ENCODE assay signal across 1 fruit fly cellular context in the genomic region with DNA sequence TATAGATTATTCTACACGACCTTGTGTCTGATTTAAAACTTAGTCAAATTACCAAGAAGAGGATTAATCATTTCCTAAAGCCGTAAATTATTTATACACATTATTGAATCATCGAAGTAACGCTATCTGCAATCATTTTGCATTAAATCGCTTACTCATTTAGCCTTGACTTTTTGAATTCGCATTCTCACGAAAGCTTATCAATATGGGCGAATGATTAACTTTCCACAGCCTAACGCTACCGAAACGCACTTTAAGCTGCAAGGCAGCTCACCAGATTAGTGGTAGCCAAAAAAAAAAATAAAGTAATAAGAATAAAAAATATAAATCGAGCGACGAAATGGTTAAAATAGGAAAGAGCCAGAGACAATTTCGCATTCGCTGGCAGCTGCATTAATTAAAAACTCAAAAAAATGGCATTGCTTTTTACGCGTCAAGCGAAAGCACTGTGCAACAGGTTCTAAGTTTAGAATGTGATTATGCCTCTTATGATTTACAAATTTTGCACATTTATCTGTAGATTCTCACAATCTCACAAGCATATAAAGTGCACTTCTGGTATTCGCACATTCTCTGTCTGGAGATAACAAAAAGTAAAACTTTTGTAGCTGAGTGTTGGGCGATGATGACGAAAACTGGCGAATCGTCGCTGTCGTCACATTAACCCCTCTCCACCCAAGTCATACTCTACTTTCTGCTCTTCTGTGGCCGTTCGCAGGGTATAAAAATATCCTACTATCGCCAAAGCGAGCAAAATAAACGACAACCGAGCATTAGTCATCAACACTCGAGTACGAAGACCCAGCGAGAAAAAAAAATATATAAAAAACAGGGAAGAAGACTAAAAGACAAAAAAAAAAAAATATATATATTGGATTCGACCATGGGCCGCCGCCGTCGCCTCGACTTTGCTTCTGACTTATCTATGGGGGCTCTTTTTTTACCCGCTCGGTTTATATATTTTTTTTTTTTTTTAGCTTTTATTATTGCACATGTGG.
A peak's percentile ranks its signal among the peaks of the same experiment; 100 is the strongest.
TF ChIP-seq lines count a peak whose summit lies in the region.

No protein-coding gene starts in this region.

TF ChIP-seq in whole organism, embryonic, 481 proteins besides CTCF, POLR2A, EP300 and RAD21 (continued from another document and continues in another):
- no peak for TF ChIP-seq CG12104 (GFP tag; optimal IDR thresholded peaks at IDR 0.05; lab: Kevin White, UChicago)
- TF ChIP-seq CG15073 (GFP tag; optimal IDR thresholded peaks at IDR 0.05; lab: Kevin White, UChicago) = no peak
- peak; percentile 64 for TF ChIP-seq ERR (GFP tag; optimal IDR thresholded peaks at IDR 0.05; lab: Kevin White, UChicago)
- no peak for TF ChIP-seq GATAe (GFP tag; conservative IDR thresholded peaks at IDR 0.05; lab: Robert Waterston, UW)
- no peak for TF ChIP-seq bigmax (GFP tag; optimal IDR thresholded peaks at IDR 0.05; lab: Kevin White, UChicago)
- no peak for TF ChIP-seq hkb (optimal IDR thresholded peaks at IDR 0.05; lab: Kevin White, UChicago)
- TF ChIP-seq hkb (GFP tag; IDR thresholded peaks at IDR 0.05; lab: Robert Waterston, UW) = peak; percentile 76
- TF ChIP-seq Nf-YA (GFP tag; IDR thresholded peaks at IDR 0.05; lab: Robert Waterston, UW) = peak; percentile 40; the same call in 1 of the 2 replicates
- TF ChIP-seq C15 (GFP tag; IDR thresholded peaks at IDR 0.05; lab: Robert Waterston, UW) = peak; percentile 66; the same call in 2 of the 3 replicates
- no peak for TF ChIP-seq CG14710 (tag; optimal IDR thresholded peaks at IDR 0.05; lab: Kevin White, UChicago)
- no peak for TF ChIP-seq CG10543 (GFP tag; optimal IDR thresholded peaks at IDR 0.05; lab: Kevin White, UChicago)
- TF ChIP-seq maf-S (GFP tag; optimal IDR thresholded peaks at IDR 0.05; lab: Kevin White, UChicago) = peak; percentile 43
- peak; percentile 44; the same call in 1 of the 3 replicates for TF ChIP-seq Optix (GFP tag; IDR thresholded peaks at IDR 0.05; lab: Robert Waterston, UW)
- no peak for TF ChIP-seq CG17361 (GFP tag; IDR thresholded peaks at IDR 0.05; lab: Robert Waterston, UW)
- TF ChIP-seq CG12391 (tag; optimal IDR thresholded peaks at IDR 0.05; lab: Kevin White, UChicago) = peak; percentile 53
- peak; percentile 53 for TF ChIP-seq ssp (GFP tag; IDR thresholded peaks at IDR 0.05; lab: Robert Waterston, UW)
- TF ChIP-seq D19B (GFP tag; optimal IDR thresholded peaks at IDR 0.05; lab: Kevin White, UChicago) = peak; percentile 58
- TF ChIP-seq sd (tag; optimal IDR thresholded peaks at IDR 0.05; lab: Kevin White, UChicago) = peak; percentile 35
- peak; percentile 7 for TF ChIP-seq CG13894 (tag; optimal IDR thresholded peaks at IDR 0.05; lab: Kevin White, UChicago)
- TF ChIP-seq tll (GFP tag; optimal IDR thresholded peaks at IDR 0.05; lab: Kevin White, UChicago) = no peak
- TF ChIP-seq jing (GFP tag; optimal IDR thresholded peaks at IDR 0.05; lab: Kevin White, UChicago) = peak; percentile 20
- TF ChIP-seq inv (GFP tag; IDR thresholded peaks at IDR 0.05; lab: Robert Waterston, UW; ENCODE audit: partially characterized antibody) = no peak
- TF ChIP-seq CG3847 (GFP tag; IDR thresholded peaks at IDR 0.05; lab: Robert Waterston, UW) = peak; percentile 63; the same call in 1 of the 2 replicates
- TF ChIP-seq Opbp (GFP tag; IDR thresholded peaks at IDR 0.05; lab: Robert Waterston, UW; ENCODE audit: partially characterized antibody) = no peak
- peak; percentile 19 for TF ChIP-seq Ssrp (tag; optimal IDR thresholded peaks at IDR 0.05; lab: Kevin White, UChicago)
- peak; percentile 56 for TF ChIP-seq Myb (GFP tag; optimal IDR thresholded peaks at IDR 0.05; lab: Kevin White, UChicago)
- TF ChIP-seq CG10366 (GFP tag; IDR thresholded peaks at IDR 0.05; lab: Robert Waterston, UW) = peak; percentile 75
- 0 out of 3 replicates have a peak, but pooled peaks have one; percentile 43 for TF ChIP-seq CG7357 (GFP tag; IDR thresholded peaks at IDR 0.05; lab: Robert Waterston, UW)
- no peak for TF ChIP-seq mld (GFP tag; IDR thresholded peaks at IDR 0.05; lab: Robert Waterston, UW; ENCODE audit: partially characterized antibody)
- TF ChIP-seq h (optimal IDR thresholded peaks at IDR 0.05; lab: Kevin White, UChicago) = no peak
- TF ChIP-seq zen (tag; optimal IDR thresholded peaks at IDR 0.05; lab: Kevin White, UChicago) = no peak
- peak; percentile 52 for TF ChIP-seq HLH54F (GFP tag; optimal IDR thresholded peaks at IDR 0.05; lab: Kevin White, UChicago)
- peak; percentile 92 for TF ChIP-seq CG32532 (GFP tag; IDR thresholded peaks at IDR 0.05; lab: Robert Waterston, UW)
- no peak for TF ChIP-seq CG9797 (GFP tag; optimal IDR thresholded peaks at IDR 0.05; lab: Kevin White, UChicago)
- TF ChIP-seq CG7271 (tag; optimal IDR thresholded peaks at IDR 0.05; lab: Kevin White, UChicago) = no peak
- no peak for TF ChIP-seq Dip2 (GFP tag; IDR thresholded peaks at IDR 0.05; lab: Robert Waterston, UW)
- TF ChIP-seq Sin3A (optimal IDR thresholded peaks at IDR 0.05; lab: Kevin White, UChicago) = no peak
- no peak for TF ChIP-seq btn (GFP tag; optimal IDR thresholded peaks at IDR 0.05; lab: Kevin White, UChicago)
- TF ChIP-seq CG15696 (tag; optimal IDR thresholded peaks at IDR 0.05; lab: Kevin White, UChicago) = no peak
- peak; percentile 67 for TF ChIP-seq scrt (GFP tag; optimal IDR thresholded peaks at IDR 0.05; lab: Kevin White, UChicago)
- peak; percentile 28 for TF ChIP-seq CG6854 (GFP tag; optimal IDR thresholded peaks at IDR 0.05; lab: Kevin White, UChicago)
- no peak; the same call in 1 of the 2 replicates for TF ChIP-seq Ravus (GFP tag; IDR thresholded peaks at IDR 0.05; lab: Robert Waterston, UW)
- TF ChIP-seq CG11696 (GFP tag; IDR thresholded peaks at IDR 0.05; lab: Robert Waterston, UW) = peak; percentile 37; the same call in 1 of the 2 replicates
- no peak for TF ChIP-seq gsb-n (tag; optimal IDR thresholded peaks at IDR 0.05; lab: Kevin White, UChicago)
- no peak for TF ChIP-seq unc-4 (GFP tag; IDR thresholded peaks at IDR 0.05; lab: Robert Waterston, UW; ENCODE audit: partially characterized antibody)
- no peak for TF ChIP-seq Spps (tag; optimal IDR thresholded peaks at IDR 0.05; lab: Kevin White, UChicago)
- no peak for TF ChIP-seq CG2875 (GFP tag; optimal IDR thresholded peaks at IDR 0.05; lab: Kevin White, UChicago)
- peak; percentile 85 for TF ChIP-seq Rfx (GFP tag; IDR thresholded peaks at IDR 0.05; lab: Robert Waterston, UW)
- peak; percentile 47 for TF ChIP-seq CG15011 (GFP tag; optimal IDR thresholded peaks at IDR 0.05; lab: Kevin White, UChicago)
- TF ChIP-seq gcm2 (GFP tag; optimal IDR thresholded peaks at IDR 0.05; lab: Kevin White, UChicago) = peak; percentile 28
- no peak for TF ChIP-seq CG10979 (tag; optimal IDR thresholded peaks at IDR 0.05; lab: Kevin White, UChicago)
- peak; percentile 63 for TF ChIP-seq CG17328 (GFP tag; IDR thresholded peaks at IDR 0.05; lab: Robert Waterston, UW)
- peak; percentile 89 for TF ChIP-seq lbe (GFP tag; optimal IDR thresholded peaks at IDR 0.05; lab: Kevin White, UChicago)
- peak; percentile 27 for TF ChIP-seq phol (tag; optimal IDR thresholded peaks at IDR 0.05; lab: Kevin White, UChicago)
- TF ChIP-seq Camta (GFP tag; optimal IDR thresholded peaks at IDR 0.05; lab: Kevin White, UChicago) = peak; percentile 27
- no peak for TF ChIP-seq CG4617 (GFP tag; optimal IDR thresholded peaks at IDR 0.05; lab: Kevin White, UChicago; ENCODE audit: borderline replicate concordance)
- TF ChIP-seq ap (GFP tag; IDR thresholded peaks at IDR 0.05; lab: Robert Waterston, UW) = no peak
- peak; percentile 42 for TF ChIP-seq Bteb2 (GFP tag; optimal IDR thresholded peaks at IDR 0.05; lab: Kevin White, UChicago)
- no peak for TF ChIP-seq CG2202 (tag; optimal IDR thresholded peaks at IDR 0.05; lab: Kevin White, UChicago)
- TF ChIP-seq CG7928 (GFP tag; optimal IDR thresholded peaks at IDR 0.05; lab: Kevin White, UChicago) = peak; percentile 42
- no peak for TF ChIP-seq ro (GFP tag; IDR thresholded peaks at IDR 0.05; lab: Robert Waterston, UW)
- peak; percentile 6 for TF ChIP-seq Hr3 (GFP tag; optimal IDR thresholded peaks at IDR 0.05; lab: Kevin White, UChicago)
- no peak for TF ChIP-seq croc (GFP tag; conservative IDR thresholded peaks at IDR 0.05; lab: Robert Waterston, UW)
- TF ChIP-seq CG1233 (GFP tag; optimal IDR thresholded peaks at IDR 0.05; lab: Kevin White, UChicago) = peak; percentile 47
- TF ChIP-seq gsb (GFP tag; IDR thresholded peaks at IDR 0.05; lab: Robert Waterston, UW) = peak; percentile 64
- peak; percentile 52 for TF ChIP-seq fd96Cb (tag; optimal IDR thresholded peaks at IDR 0.05; lab: Kevin White, UChicago)
- no peak for TF ChIP-seq CG7963 (GFP tag; IDR thresholded peaks at IDR 0.05; lab: Robert Waterston, UW; ENCODE audit: partially characterized antibody)
- TF ChIP-seq CG13624 (GFP tag; optimal IDR thresholded peaks at IDR 0.05; lab: Kevin White, UChicago) = peak; percentile 75
- peak; percentile 73 for TF ChIP-seq CG12071 (GFP tag; optimal IDR thresholded peaks at IDR 0.05; lab: Kevin White, UChicago)
- peak; percentile 38 for TF ChIP-seq cwo (GFP tag; optimal IDR thresholded peaks at IDR 0.05; lab: Kevin White, UChicago)
- TF ChIP-seq CG17359 (tag; optimal IDR thresholded peaks at IDR 0.05; lab: Kevin White, UChicago) = peak; percentile 49
- no peak for TF ChIP-seq peb (GFP tag; IDR thresholded peaks at IDR 0.05; lab: Robert Waterston, UW)
- TF ChIP-seq Antp (GFP tag; optimal IDR thresholded peaks at IDR 0.05; lab: Kevin White, UChicago) = peak; percentile 70
- TF ChIP-seq aop (GFP tag; IDR thresholded peaks at IDR 0.05; lab: Robert Waterston, UW) = 0 out of 2 replicates have a peak, but pooled peaks have one; percentile 32
- TF ChIP-seq CoRest (tag; optimal IDR thresholded peaks at IDR 0.05; lab: Kevin White, UChicago) = peak; percentile 61
- peak; percentile 30 for TF ChIP-seq Deaf1 (tag; optimal IDR thresholded peaks at IDR 0.05; lab: Kevin White, UChicago)
- TF ChIP-seq kah (GFP tag; optimal IDR thresholded peaks at IDR 0.05; lab: Kevin White, UChicago) = no peak
- TF ChIP-seq H2.0 (GFP tag; IDR thresholded peaks at IDR 0.05; lab: Robert Waterston, UW) = peak; percentile 58
- TF ChIP-seq CG12744 (GFP tag; optimal IDR thresholded peaks at IDR 0.05; lab: Kevin White, UChicago) = no peak
- TF ChIP-seq sim (GFP tag; IDR thresholded peaks at IDR 0.05; lab: Robert Waterston, UW) = no peak
- peak; percentile 87 for TF ChIP-seq slbo (GFP tag; IDR thresholded peaks at IDR 0.05; lab: Robert Waterston, UW)
- peak; percentile 71 for TF ChIP-seq CG12219 (GFP tag; optimal IDR thresholded peaks at IDR 0.05; lab: Kevin White, UChicago)
- TF ChIP-seq Atf6 (GFP tag; IDR thresholded peaks at IDR 0.05; lab: Robert Waterston, UW) = peak; percentile 60; the same call in 1 of the 2 replicates
- peak; percentile 53 for TF ChIP-seq CG31224 (GFP tag; IDR thresholded peaks at IDR 0.05; lab: Robert Waterston, UW)
- TF ChIP-seq CG4404 (GFP tag; IDR thresholded peaks at IDR 0.05; lab: Robert Waterston, UW) = no peak; the same call in 1 of the 2 replicates
- TF ChIP-seq Chrac-16 (GFP tag; optimal IDR thresholded peaks at IDR 0.05; lab: Kevin White, UChicago) = peak; percentile 45
- no peak for TF ChIP-seq CG8478 (optimal IDR thresholded peaks at IDR 0.05; lab: Kevin White, UChicago)
- no peak for TF ChIP-seq wor (GFP tag; IDR thresholded peaks at IDR 0.05; lab: Robert Waterston, UW)
- no peak for TF ChIP-seq CG34376 (GFP tag; optimal IDR thresholded peaks at IDR 0.05; lab: Kevin White, UChicago)
- peak; percentile 79 for TF ChIP-seq CG2678 (tag; optimal IDR thresholded peaks at IDR 0.05; lab: Kevin White, UChicago)
- TF ChIP-seq insv (GFP tag; optimal IDR thresholded peaks at IDR 0.05; lab: Kevin White, UChicago) = no peak
- peak; percentile 19 for TF ChIP-seq Max (GFP tag; optimal IDR thresholded peaks at IDR 0.05; lab: Kevin White, UChicago)
- peak; percentile 44 to 47 for TF ChIP-seq Pdp1 (GFP tag; optimal IDR thresholded peaks at IDR 0.05; lab: Kevin White, UChicago)
- peak; percentile 79 for TF ChIP-seq CG9932 (GFP tag; IDR thresholded peaks at IDR 0.05; lab: Robert Waterston, UW)
- TF ChIP-seq Adf1 (GFP tag; IDR thresholded peaks at IDR 0.05; lab: Robert Waterston, UW) = peak; percentile 35; the same call in 1 of the 2 replicates
- no peak for TF ChIP-seq slp2 (GFP tag; optimal IDR thresholded peaks at IDR 0.05; lab: Kevin White, UChicago)
- no peak for TF ChIP-seq amos (GFP tag; IDR thresholded peaks at IDR 0.05; lab: Robert Waterston, UW; ENCODE audit: partially characterized antibody)
- peak; percentile 53 for TF ChIP-seq Hsf (GFP tag; optimal IDR thresholded peaks at IDR 0.05; lab: Kevin White, UChicago)
- 0 out of 2 replicates have a peak, but pooled peaks have one; percentile 65 for TF ChIP-seq rib (GFP tag; IDR thresholded peaks at IDR 0.05; lab: Robert Waterston, UW)
- peak; percentile 65; the same call in 1 of the 3 replicates for TF ChIP-seq CG34422 (GFP tag; IDR thresholded peaks at IDR 0.05; lab: Robert Waterston, UW)
- no peak; the same call in 1 of the 2 replicates for TF ChIP-seq CG31441 (GFP tag; IDR thresholded peaks at IDR 0.05; lab: Robert Waterston, UW)
- no peak for TF ChIP-seq eve (GFP tag; optimal IDR thresholded peaks at IDR 0.05; lab: Kevin White, UChicago)
- TF ChIP-seq CG3726 (GFP tag; IDR thresholded peaks at IDR 0.05; lab: Robert Waterston, UW) = no peak
- TF ChIP-seq grn (GFP tag; optimal IDR thresholded peaks at IDR 0.05; lab: Kevin White, UChicago) = no peak
- no peak for TF ChIP-seq zen2 (GFP tag; IDR thresholded peaks at IDR 0.05; lab: Robert Waterston, UW; ENCODE audit: partially characterized antibody)
- peak; percentile 25 for TF ChIP-seq bab2 (GFP tag; optimal IDR thresholded peaks at IDR 0.05; lab: Kevin White, UChicago)
- TF ChIP-seq klu (GFP tag; IDR thresholded peaks at IDR 0.05; lab: Robert Waterston, UW) = peak; percentile 39; the same call in 1 of the 2 replicates
- TF ChIP-seq CG2199 (GFP tag; IDR thresholded peaks at IDR 0.05; lab: Robert Waterston, UW) = no peak
- TF ChIP-seq Bdp1 (GFP tag; optimal IDR thresholded peaks at IDR 0.05; lab: Kevin White, UChicago) = no peak
- TF ChIP-seq br (optimal IDR thresholded peaks at IDR 0.05; lab: Kevin White, UChicago) = no peak
- no peak for TF ChIP-seq CG13123 (GFP tag; optimal IDR thresholded peaks at IDR 0.05; lab: Kevin White, UChicago)
- TF ChIP-seq dmrt99B (tag; optimal IDR thresholded peaks at IDR 0.05; lab: Kevin White, UChicago) = peak; percentile 58
- TF ChIP-seq Trl (optimal IDR thresholded peaks at IDR 0.05; lab: Kevin White, UChicago) = no peak
- peak; percentile 55 for TF ChIP-seq Trl (GFP tag; optimal IDR thresholded peaks at IDR 0.05; lab: Kevin White, UChicago)
- peak; percentile 80 for TF ChIP-seq mam (GFP tag; optimal IDR thresholded peaks at IDR 0.05; lab: Kevin White, UChicago)
- peak; percentile 97 for TF ChIP-seq Med (GFP tag; lab: Kevin White, UChicago)
- TF ChIP-seq eyg (GFP tag; optimal IDR thresholded peaks at IDR 0.05; lab: Kevin White, UChicago) = peak; percentile 42
- peak; percentile 27 for TF ChIP-seq CG3163 (GFP tag; optimal IDR thresholded peaks at IDR 0.05; lab: Kevin White, UChicago)
- peak; percentile 62 for TF ChIP-seq CG10147 (GFP tag; optimal IDR thresholded peaks at IDR 0.05; lab: Kevin White, UChicago)
